Fruit fly (Drosophila melanogaster) whole organism, embryonic: ENCODE results near the gene CG42827.

ENCODE experiments used
- Adf1 ChIP-seq: fragments of 200-800 bp; sonication (Bioruptor generic); IDR thresholded peaks from 2 replicates; pipeline ENCODE4 v1.3.6; 2022; ENCODE audit warnings: missing biosample characterization, missing genetic modification characterization
- Asciz ChIP-seq: fragments of 200-800 bp; sonication (Bioruptor generic); optimal IDR thresholded peaks from 2 replicates; lab custom pipeline; 2017; ENCODE audit warnings: missing biosample characterization, mild to moderate bottlenecking, missing genetic modification characterization, missing genetic modification reagents
- Atf3 ChIP-seq: fragments of 200-800 bp; sonication (Bioruptor generic); optimal IDR thresholded peaks from 3 replicates; lab custom pipeline; 2016; ENCODE audit warnings: missing biosample characterization, missing genetic modification characterization
- Awh ChIP-seq: fragments of 200-800 bp; sonication (Bioruptor generic); IDR thresholded peaks from 2 replicates; pipeline ENCODE4, ENCODE4 v1.3.6; 2022; ENCODE audit warnings: missing biosample characterization, missing genetic modification characterization
- Bgb ChIP-seq: fragments of 200-800 bp; sonication (Bioruptor generic); IDR thresholded peaks from 2 replicates; pipeline ENCODE4 v1.3.6; 2022; ENCODE audit warnings: missing biosample characterization, missing genetic modification characterization; ENCODE audit not compliant: partially characterized antibody
- CG10366 ChIP-seq: fragments of 200-800 bp; sonication (Bioruptor generic); IDR thresholded peaks from 2 replicates; pipeline ENCODE4 v1.3.6; 2022; ENCODE audit warnings: missing biosample characterization, missing genetic modification characterization
- CG10565 ChIP-seq: fragments of 200-800 bp; sonication (Bioruptor generic); optimal IDR thresholded peaks from 3 replicates; lab custom pipeline; 2016; ENCODE audit warnings: missing biosample characterization, mild to moderate bottlenecking, missing genetic modification characterization
- CG11085 ChIP-seq: fragments of 200-800 bp; sonication (Bioruptor generic); IDR thresholded peaks from 2 replicates; pipeline ENCODE4 v1.3.6; 2022; ENCODE audit warnings: missing biosample characterization, missing genetic modification characterization
- CG12104 ChIP-seq: fragments of 200-800 bp; sonication (Bioruptor generic); optimal IDR thresholded peaks from 3 replicates; lab custom pipeline; 2016; ENCODE audit warnings: missing biosample characterization, missing genetic modification characterization
- CG12744 ChIP-seq: fragments of 200-800 bp; sonication (Bioruptor generic); optimal IDR thresholded peaks from 2 replicates; lab custom pipeline; 2016; ENCODE audit warnings: missing biosample characterization, missing genetic modification characterization
- CG13123 ChIP-seq: fragments of 200-800 bp; sonication (Bioruptor generic); optimal IDR thresholded peaks from 2 replicates; lab custom pipeline; 2016; ENCODE audit warnings: missing biosample characterization, missing genetic modification characterization
- CG13894 ChIP-seq: fragments of 200-800 bp; sonication (Bioruptor generic); optimal IDR thresholded peaks from 3 replicates; lab custom pipeline; 2018; ENCODE audit warnings: missing biosample characterization, mild to moderate bottlenecking, missing genetic modification characterization, moderate library complexity
- CG15073 ChIP-seq: fragments of 200-800 bp; sonication (Bioruptor generic); optimal IDR thresholded peaks from 2 replicates; lab custom pipeline; 2016; ENCODE audit warnings: missing biosample characterization, missing genetic modification characterization
- CG1602 ChIP-seq: fragments of 200-800 bp; sonication (Bioruptor generic); optimal IDR thresholded peaks from 3 replicates; lab custom pipeline; 2016; ENCODE audit warnings: missing biosample characterization, missing genetic modification characterization
- CG16779 ChIP-seq: fragments of 200-800 bp; sonication (Bioruptor generic); IDR thresholded peaks from 2 replicates; pipeline ENCODE4 v1.3.6; 2022; ENCODE audit warnings: missing biosample characterization, missing genetic modification characterization
- CG17802 ChIP-seq: fragments of 200-800 bp; sonication (Bioruptor generic); optimal IDR thresholded peaks from 2 replicates; lab custom pipeline; 2018; ENCODE audit warnings: missing biosample characterization, mild to moderate bottlenecking, missing genetic modification characterization, moderate library complexity
- CG2712 ChIP-seq: fragments of 200-800 bp; optimal IDR thresholded peaks from 3 replicates; lab custom pipeline; 2019; ENCODE audit warnings: missing biosample characterization, mild to moderate bottlenecking, missing genetic modification characterization, moderate library complexity
- CG31388 ChIP-seq: fragments of 200-800 bp; sonication (Bioruptor generic); optimal IDR thresholded peaks from 2 replicates; lab custom pipeline; 2016; ENCODE audit warnings: missing biosample characterization, missing genetic modification characterization
- CG4617 ChIP-seq: fragments of 200-800 bp; sonication (Bioruptor generic); optimal IDR thresholded peaks from 3 replicates; lab custom pipeline; 2016; ENCODE audit warnings: missing biosample characterization, missing genetic modification characterization, borderline replicate concordance
- CG4730 ChIP-seq: fragments of 200-800 bp; sonication (Bioruptor generic); IDR thresholded peaks from 2 replicates; pipeline ENCODE4 v1.3.6; 2022; ENCODE audit warnings: missing biosample characterization, missing genetic modification characterization
- CG4820 ChIP-seq: fragments of 200-800 bp; sonication (Bioruptor generic); optimal IDR thresholded peaks from 3 replicates; lab custom pipeline; 2016; ENCODE audit warnings: missing biosample characterization, missing genetic modification characterization
- CG6813 ChIP-seq: fragments of 200-800 bp; sonication (Bioruptor generic); optimal IDR thresholded peaks from 2 replicates; lab custom pipeline; 2017; ENCODE audit warnings: missing biosample characterization, missing genetic modification characterization, mild to moderate bottlenecking, moderate library complexity, missing genetic modification reagents
- CG7745 ChIP-seq: fragments of 200-800 bp; sonication (Bioruptor generic); optimal IDR thresholded peaks from 2 replicates; lab custom pipeline; 2018; ENCODE audit warnings: missing biosample characterization, mild to moderate bottlenecking, missing genetic modification characterization, moderate library complexity
- CG9876 ChIP-seq: fragments of 200-800 bp; sonication (Bioruptor generic); optimal IDR thresholded peaks from 2 replicates; lab custom pipeline; 2016; ENCODE audit warnings: missing biosample characterization, missing genetic modification characterization
- CkIIα-i1 ChIP-seq: fragments of 200-800 bp; sonication (Bioruptor generic); IDR thresholded peaks from 2 replicates; pipeline ENCODE4 v1.3.6; 2022; ENCODE audit warnings: missing biosample characterization, missing genetic modification characterization
- GATAe ChIP-seq: fragments of 200-800 bp; sonication (Bioruptor generic); conservative IDR thresholded peaks from 2 replicates; pipeline ENCODE4 v1.3.6; 2022; ENCODE audit warnings: missing biosample characterization, missing genetic modification characterization
- H2.0 ChIP-seq: fragments of 200-800 bp; sonication (Bioruptor generic); IDR thresholded peaks from 2 replicates; pipeline ENCODE4 v1.3.6; 2022; ENCODE audit warnings: missing biosample characterization, missing genetic modification characterization
- HLH3B ChIP-seq: fragments of 200-800 bp; sonication (Bioruptor generic); IDR thresholded peaks from 2 replicates; pipeline ENCODE4 v1.3.6; 2022; ENCODE audit warnings: missing biosample characterization, missing genetic modification characterization
- HLH4C ChIP-seq: fragments of 200-800 bp; sonication (Bioruptor generic); IDR thresholded peaks from 3 replicates; pipeline ENCODE4 v1.3.6; 2022; ENCODE audit warnings: missing biosample characterization, missing genetic modification characterization; ENCODE audit not compliant: partially characterized antibody
- NfI ChIP-seq: fragments of 200-800 bp; sonication (Bioruptor generic); optimal IDR thresholded peaks from 3 replicates; lab custom pipeline; 2018; ENCODE audit warnings: missing biosample characterization, mild to moderate bottlenecking, missing genetic modification characterization, moderate library complexity
- Ssrp ChIP-seq: fragments of 200-800 bp; sonication (Bioruptor generic); optimal IDR thresholded peaks from 2 replicates; lab custom pipeline; 2018; ENCODE audit warnings: missing biosample characterization, mild to moderate bottlenecking, missing genetic modification characterization, moderate library complexity
- abd-A ChIP-seq: fragments of 200-800 bp; sonication (Bioruptor generic); optimal IDR thresholded peaks from 3 replicates; lab custom pipeline; 2019; ENCODE audit warnings: missing biosample characterization, mild to moderate bottlenecking, missing genetic modification characterization, moderate library complexity
- amos ChIP-seq: fragments of 200-800 bp; sonication (Bioruptor generic); IDR thresholded peaks from 2 replicates; pipeline ENCODE4 v1.3.6; 2022; ENCODE audit warnings: missing biosample characterization, missing genetic modification characterization; ENCODE audit not compliant: partially characterized antibody
- aop ChIP-seq: fragments of 200-800 bp; sonication (Bioruptor generic); IDR thresholded peaks from 2 replicates; pipeline ENCODE4 v1.3.6; 2022; ENCODE audit warnings: missing biosample characterization, missing genetic modification characterization
- ase ChIP-seq: fragments of 200-800 bp; sonication (Bioruptor generic); IDR thresholded peaks from 3 replicates; pipeline ENCODE4 v1.3.6; 2022; ENCODE audit warnings: missing biosample characterization, missing genetic modification characterization
- cg ChIP-seq: fragments of 200-800 bp; sonication (Bioruptor generic); optimal IDR thresholded peaks from 3 replicates; lab custom pipeline; 2019; ENCODE audit warnings: missing biosample characterization, mild to moderate bottlenecking, missing genetic modification characterization, moderate library complexity
- fu2 ChIP-seq: fragments of 200-800 bp; sonication (Bioruptor generic); optimal IDR thresholded peaks from 2 replicates; lab custom pipeline; 2016; ENCODE audit warnings: missing biosample characterization, missing genetic modification characterization
- gcm ChIP-seq: fragments of 200-800 bp; sonication (Bioruptor generic); optimal IDR thresholded peaks from 2 replicates; lab custom pipeline; 2019; ENCODE audit warnings: missing biosample characterization, mild to moderate bottlenecking, missing genetic modification characterization, moderate library complexity
- ham ChIP-seq: fragments of 200-800 bp; sonication (Bioruptor generic); IDR thresholded peaks from 2 replicates; pipeline ENCODE4 v1.3.6; 2022; ENCODE audit warnings: missing biosample characterization, missing genetic modification characterization
- hbn ChIP-seq: fragments of 200-800 bp; sonication (Bioruptor generic); IDR thresholded peaks from 2 replicates; pipeline ENCODE4 v1.3.6; 2022; ENCODE audit warnings: missing biosample characterization, missing genetic modification characterization; ENCODE audit not compliant: partially characterized antibody
- kay ChIP-seq: fragments of 200-800 bp; sonication (Bioruptor generic); optimal IDR thresholded peaks from 2 replicates; lab custom pipeline; 2016; ENCODE audit warnings: missing biosample characterization, missing genetic modification characterization
- lilli ChIP-seq: fragments of 200-800 bp; sonication (Bioruptor generic); optimal IDR thresholded peaks from 3 replicates; lab custom pipeline; 2016; ENCODE audit warnings: missing biosample characterization, missing genetic modification characterization
- odd ChIP-seq: fragments of 200-800 bp; sonication (Bioruptor generic); optimal IDR thresholded peaks from 2 replicates; lab custom pipeline; 2017; ENCODE audit warnings: missing biosample characterization, mild to moderate bottlenecking, missing genetic modification characterization
- pb ChIP-seq: fragments of 200-800 bp; sonication (Bioruptor generic); optimal IDR thresholded peaks from 3 replicates; lab custom pipeline; 2016; ENCODE audit warnings: missing biosample characterization, missing genetic modification characterization
- pum ChIP-seq: fragments of 200-800 bp; sonication (Bioruptor generic); optimal IDR thresholded peaks from 2 replicates; lab custom pipeline; 2016; ENCODE audit warnings: missing biosample characterization, missing genetic modification characterization
- repo ChIP-seq: fragments of 200-800 bp; sonication (Bioruptor generic); optimal IDR thresholded peaks from 2 replicates; lab custom pipeline; 2016; ENCODE audit warnings: missing biosample characterization, missing genetic modification characterization
- slbo ChIP-seq: fragments of 200-800 bp; sonication (Bioruptor generic); IDR thresholded peaks from 2 replicates; pipeline ENCODE4 v1.3.6; 2022; ENCODE audit warnings: missing biosample characterization, missing genetic modification characterization
- stc ChIP-seq: fragments of 200-800 bp; sonication (Bioruptor generic); IDR thresholded peaks from 2 replicates; pipeline ENCODE4 v1.3.6; 2022; ENCODE audit warnings: missing biosample characterization, missing genetic modification characterization
- vvl ChIP-seq: fragments of 200-800 bp; sonication (Bioruptor generic); IDR thresholded peaks from 2 replicates; pipeline ENCODE4 v1.3.6; 2022; ENCODE audit warnings: missing biosample characterization, missing genetic modification characterization
- zfh1 ChIP-seq: fragments of 200-800 bp; sonication (Bioruptor generic); IDR thresholded peaks from 3 replicates; pipeline ENCODE4 v1.3.6; 2022; ENCODE audit warnings: missing biosample characterization, missing genetic modification characterization

Gene CG42827

DNA sequence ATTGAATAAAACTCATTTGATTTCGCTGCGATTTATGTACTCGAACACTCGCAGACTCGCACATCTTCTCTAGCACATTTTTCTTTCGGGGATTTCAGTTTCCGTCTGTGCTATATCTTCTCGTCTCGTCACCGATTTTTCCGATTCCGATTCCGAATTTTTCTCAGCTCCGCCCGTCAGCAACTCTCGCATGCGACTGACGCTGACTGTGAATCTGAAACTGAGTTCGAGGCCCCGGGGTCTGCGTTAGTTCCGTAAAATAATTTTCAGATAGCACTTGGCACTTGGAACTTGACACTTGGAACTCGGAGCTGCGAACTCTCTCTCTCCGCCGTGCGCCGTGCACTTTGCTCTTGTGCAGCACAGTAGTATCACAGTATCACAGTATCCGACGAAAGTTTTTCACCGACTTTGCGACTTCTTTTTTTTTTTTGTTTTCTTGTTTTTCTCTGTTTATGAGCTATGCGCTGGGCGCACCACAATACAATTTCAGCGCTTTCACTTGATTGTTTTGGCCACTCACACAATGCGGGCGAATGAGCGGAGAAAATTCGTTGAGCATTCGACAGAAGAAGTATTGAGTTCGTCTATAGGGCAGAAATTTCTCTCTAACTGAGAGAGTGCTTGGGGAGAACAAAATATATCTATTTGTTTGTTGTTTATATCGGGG lies 12.0 kb downstream of the CG42827 start, which contains the start of gene CG4393 (continued):
- TF ChIP-seq ham (no peak), CG12104 (GFP tag; lab: Kevin White, UChicago) (no peak), CG10565 (GFP tag; lab: Kevin White, UChicago) (no peak), fu2 (no peak), odd (GFP tag; lab: Kevin White, UChicago) (no peak), Adf1 (GFP tag; lab: Robert Waterston, UW) (no peak), Atf3 (GFP tag; lab: Kevin White, UChicago) (no peak), CG1602 (GFP tag; lab: Kevin White, UChicago) (no peak), CG11085 (GFP tag; lab: Robert Waterston, UW) (no peak), CG4617 (GFP tag; lab: Kevin White, UChicago) (no peak), Bgb (GFP tag; lab: Robert Waterston, UW) (0 out of 2 replicates have a peak, but pooled peaks have one; percentile 16), H2.0 (GFP tag; lab: Robert Waterston, UW) (no peak), stc (no peak), gcm (GFP tag; lab: Kevin White, UChicago) (peak; percentile 94), pum (no peak), aop (GFP tag; lab: Robert Waterston, UW) (peak; percentile 2; the same call in 1 of the 2 replicates), kay (GFP tag; lab: Kevin White, UChicago) (no peak), Ssrp (tag; lab: Kevin White, UChicago) (no peak), amos (GFP tag; lab: Robert Waterston, UW) (no peak), CG7745 (no peak), repo (GFP tag; lab: Kevin White, UChicago) (no peak), zfh1 (GFP tag; lab: Robert Waterston, UW) (no peak), CG4730 (GFP tag; lab: Robert Waterston, UW) (no peak), CG17802 (no peak), Asciz (no peak), ase (GFP tag; lab: Robert Waterston, UW) (no peak), HLH3B (no peak), CG16779 (no peak), lilli (GFP tag; lab: Kevin White, UChicago) (no peak), NfI (GFP tag; lab: Kevin White, UChicago) (no peak), CG9876 (no peak), CG6813 (GFP tag; lab: Kevin White, UChicago) (no peak), CG13894 (tag; lab: Kevin White, UChicago) (peak; percentile 90), slbo (GFP tag; lab: Robert Waterston, UW) (no peak), CG2712 (tag; lab: Kevin White, UChicago) (no peak), GATAe (GFP tag; lab: Robert Waterston, UW) (no peak), CG12744 (no peak), CkIIα-i1 (GFP tag; lab: Robert Waterston, UW) (no peak), vvl (GFP tag; lab: Robert Waterston, UW) (0 out of 2 replicates have a peak, but pooled peaks have one; percentile 24), abd-A (tag; lab: Kevin White, UChicago) (peak; percentile 57), pb (GFP tag; lab: Kevin White, UChicago) (no peak), cg (GFP tag; lab: Kevin White, UChicago) (no peak), CG10366 (GFP tag; lab: Robert Waterston, UW) (no peak), CG4820 (GFP tag; lab: Kevin White, UChicago) (no peak), CG31388 (GFP tag; lab: Kevin White, UChicago) (no peak), Awh (GFP tag; lab: Robert Waterston, UW) (0 out of 2 replicates have a peak, but pooled peaks have one; percentile 17), hbn (GFP tag; lab: Robert Waterston, UW) (0 out of 2 replicates have a peak, but pooled peaks have one; percentile 9), HLH4C (GFP tag; lab: Robert Waterston, UW) (0 out of 3 replicates have a peak, but pooled peaks have one; percentile 30), CG13123 (GFP tag; lab: Kevin White, UChicago) (no peak), CG15073 (GFP tag; lab: Kevin White, UChicago) (no peak)
